Worm (Caenorhabditis elegans) whole organism, mixed stage, embryonic: Measurements from ENCODE around the gene attf-4.

Experiments
- M03D4.4 ChIP-seq: sonication (generic microtip); optimal IDR thresholded peaks from 2 replicates; lab custom pipeline; 2017; ENCODE audit warnings: mild to moderate bottlenecking, missing genetic modification characterization, missing compliant biosample characterization
- blmp-1 ChIP-seq: fragments of 150-350 bp; optimal IDR thresholded peaks from 2 replicates; lab custom pipeline; 2014; ENCODE audit warnings: missing biosample characterization, missing genetic modification characterization
- ceh-39 ChIP-seq: fragments of 150-350 bp; optimal IDR thresholded peaks from 2 replicates; lab custom pipeline; 2014; ENCODE audit warnings: missing biosample characterization, missing genetic modification characterization
- ceh-43 ChIP-seq: fragments of 200-800 bp; sonication (Bioruptor generic); optimal IDR thresholded peaks from 2 replicates; lab custom pipeline; 2018; ENCODE audit warnings: mild to moderate bottlenecking, missing genetic modification characterization, moderate library complexity, missing compliant biosample characterization
- ceh-83 ChIP-seq: fragments of 200-800 bp; sonication (Bioruptor generic); optimal IDR thresholded peaks from 2 replicates; lab custom pipeline; 2018; ENCODE audit warnings: mild to moderate bottlenecking, missing genetic modification characterization, missing compliant biosample characterization
- ces-1 ChIP-seq: fragments of 150-350 bp; optimal IDR thresholded peaks from 2 replicates; lab custom pipeline; 2014; ENCODE audit warnings: missing biosample characterization, missing genetic modification reagents, missing genetic modification characterization
- cnd-1 ChIP-seq: fragments of 200-800 bp; sonication (Bioruptor generic); optimal IDR thresholded peaks from 2 replicates; lab custom pipeline; 2018; ENCODE audit warnings: mild to moderate bottlenecking, missing genetic modification characterization, missing compliant biosample characterization
- elt-1 ChIP-seq: sonication (generic microtip); optimal IDR thresholded peaks from 2 replicates; lab custom pipeline; 2017; ENCODE audit warnings: missing genetic modification characterization, mild to moderate bottlenecking, missing compliant biosample characterization, antibody characterized with exemption, moderate library complexity, borderline replicate concordance; ENCODE audit not compliant: insufficient read depth
- elt-3 ChIP-seq: fragments of 150-350 bp; optimal IDR thresholded peaks from 2 replicates; lab custom pipeline; 2014; ENCODE audit warnings: missing biosample characterization, missing genetic modification characterization
- flh-1 ChIP-seq: fragments of 200-800 bp; sonication (Bioruptor generic); optimal IDR thresholded peaks from 2 replicates; lab custom pipeline; 2018; ENCODE audit warnings: mild to moderate bottlenecking, missing genetic modification characterization, moderate library complexity, missing compliant biosample characterization
- hlh-1 ChIP-seq: fragments of 150-350 bp; optimal IDR thresholded peaks from 2 replicates; lab custom pipeline; 2014; ENCODE audit warnings: missing biosample characterization, missing genetic modification reagents, missing genetic modification characterization
- lin-13 ChIP-seq: fragments of 150-350 bp; optimal IDR thresholded peaks from 2 replicates; lab custom pipeline; 2014; ENCODE audit warnings: missing biosample characterization, missing genetic modification characterization
- lin-32 ChIP-seq: fragments of 200-800 bp; sonication (Bioruptor generic); optimal IDR thresholded peaks from 2 replicates; lab custom pipeline; 2018; ENCODE audit warnings: mild to moderate bottlenecking, missing genetic modification characterization, missing compliant biosample characterization
- lsy-2 ChIP-seq: fragments of 150-350 bp; optimal IDR thresholded peaks from 2 replicates; lab custom pipeline; 2014; ENCODE audit warnings: missing biosample characterization, missing genetic modification characterization
- mab-5 ChIP-seq: fragments of 150-350 bp; optimal IDR thresholded peaks from 2 replicates; lab custom pipeline; 2014; ENCODE audit warnings: missing biosample characterization, missing genetic modification characterization
- mep-1 ChIP-seq: fragments of 150-350 bp; optimal IDR thresholded peaks from 2 replicates; lab custom pipeline; 2017; ENCODE audit warnings: missing biosample characterization, missing genetic modification reagents, missing genetic modification characterization, inconsistent platforms
- mls-2 ChIP-seq: sonication (generic microtip); optimal IDR thresholded peaks from 2 replicates; lab custom pipeline; 2016; ENCODE audit warnings: mild to moderate bottlenecking, missing genetic modification characterization, moderate library complexity, missing compliant biosample characterization
- nhr-12 ChIP-seq: fragments of 150-350 bp; optimal IDR thresholded peaks from 2 replicates; lab custom pipeline; 2014; ENCODE audit warnings: missing biosample characterization, missing genetic modification characterization
- nhr-2 ChIP-seq: fragments of 150-350 bp; optimal IDR thresholded peaks from 2 replicates; lab custom pipeline; 2014; ENCODE audit warnings: missing biosample characterization, missing genetic modification characterization
- nhr-237 ChIP-seq: fragments of 150-350 bp; optimal IDR thresholded peaks from 2 replicates; lab custom pipeline; 2014; ENCODE audit warnings: missing biosample characterization, missing genetic modification characterization
- nhr-28 ChIP-seq: fragments of 150-350 bp; optimal IDR thresholded peaks from 2 replicates; lab custom pipeline; 2014; ENCODE audit warnings: missing biosample characterization, missing genetic modification characterization
- nhr-76 ChIP-seq: sonication (generic microtip); optimal IDR thresholded peaks from 2 replicates; lab custom pipeline; 2017; ENCODE audit warnings: missing biosample characterization, missing genetic modification characterization
- pha-4 ChIP-seq: fragments of 150-350 bp; optimal IDR thresholded peaks from 2 replicates; lab custom pipeline; 2018; ENCODE audit warnings: missing biosample characterization, missing genetic modification reagents, missing genetic modification characterization
- sem-2 ChIP-seq: fragments of 200-800 bp; sonication (Bioruptor generic); optimal IDR thresholded peaks from 2 replicates; lab custom pipeline; 2018; ENCODE audit warnings: mild to moderate bottlenecking, missing genetic modification characterization, missing compliant biosample characterization
- snpc-4 ChIP-seq: fragments of 150-350 bp; optimal IDR thresholded peaks from 2 replicates; lab custom pipeline; 2014; ENCODE audit warnings: missing biosample characterization, missing genetic modification characterization
- sptf-1 ChIP-seq: sonication (generic microtip); optimal IDR thresholded peaks from 2 replicates; lab custom pipeline; 2017; ENCODE audit warnings: mild to moderate bottlenecking, missing genetic modification characterization, moderate library complexity, missing compliant biosample characterization
- tbx-8 ChIP-seq: fragments of 200-800 bp; sonication (Bioruptor generic); optimal IDR thresholded peaks from 2 replicates; lab custom pipeline; 2018; ENCODE audit warnings: mild to moderate bottlenecking, missing genetic modification characterization, moderate library complexity, missing compliant biosample characterization
- unc-120 ChIP-seq: sonication (generic microtip); optimal IDR thresholded peaks from 2 replicates; lab custom pipeline; 2017; ENCODE audit warnings: missing genetic modification characterization, missing compliant biosample characterization; ENCODE audit not compliant: poor library complexity, severe bottlenecking
- unc-39 ChIP-seq: fragments of 150-350 bp; optimal IDR thresholded peaks from 2 replicates; lab custom pipeline; 2014; ENCODE audit warnings: missing biosample characterization, missing genetic modification characterization
- unc-62 ChIP-seq: fragments of 150-350 bp; optimal IDR thresholded peaks from 2 replicates; lab custom pipeline; 2014; ENCODE audit warnings: missing biosample characterization, missing genetic modification reagents, missing genetic modification characterization
- ztf-11 ChIP-seq: fragments of 150-350 bp; optimal IDR thresholded peaks from 2 replicates; lab custom pipeline; 2014; ENCODE audit warnings: missing biosample characterization, missing genetic modification characterization

Gene attf-4

DNA sequence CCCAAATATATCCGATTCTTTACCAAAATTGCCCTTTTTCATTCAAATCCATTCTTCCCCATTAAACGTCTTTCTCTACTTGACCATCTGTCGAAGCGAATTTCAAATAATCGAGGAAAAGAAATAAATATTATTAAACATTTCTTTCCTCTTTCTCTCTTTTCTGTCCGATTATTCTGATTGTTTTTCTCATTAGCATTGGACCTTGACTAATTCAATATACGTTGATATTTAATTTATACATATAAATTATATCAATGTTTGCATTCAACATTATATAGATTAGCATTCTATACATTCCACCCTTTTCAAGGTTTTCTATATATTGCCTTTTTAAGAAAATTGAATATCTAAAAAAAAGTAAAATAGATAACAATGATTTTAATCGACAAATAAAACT lies 7.4 kb upstream of the attf-4 start:
- TF ChIP-seq ces-1 (GFP tag; lab: Kevin White, UChicago) (peak; percentile 89), ztf-11 (tag; lab: Kevin White, UChicago) (no peak)

DNA sequence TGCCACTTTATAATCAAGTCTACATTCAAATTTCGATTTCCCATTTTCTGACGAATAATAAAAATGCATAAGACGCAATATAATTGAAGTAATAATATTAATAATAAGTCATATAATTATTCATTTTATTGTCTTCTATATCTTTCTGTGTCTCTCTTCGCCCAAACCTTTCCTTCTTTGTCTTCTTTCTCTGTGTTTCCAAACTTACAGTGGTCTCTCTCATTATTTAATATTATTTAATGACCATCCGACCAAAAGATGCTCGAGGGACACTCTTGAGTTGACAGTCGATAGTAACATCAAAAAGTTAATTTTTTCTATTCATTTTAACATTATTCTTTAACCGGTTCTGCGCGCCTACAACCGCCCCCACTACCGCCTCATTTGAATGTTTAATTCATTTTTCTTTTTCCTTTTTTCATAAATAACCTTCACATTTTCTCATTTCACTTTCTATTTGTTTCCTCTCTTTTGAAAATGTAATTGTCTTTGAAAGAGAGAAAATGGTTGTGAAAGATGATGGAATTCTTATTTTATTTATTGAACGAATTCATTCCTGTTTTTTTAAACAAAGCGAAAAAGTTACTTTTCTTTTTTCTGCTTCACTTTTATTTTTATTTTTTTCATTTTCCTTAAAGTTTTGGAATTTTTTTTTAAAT lies 6.6 kb upstream of the attf-4 start:
- no peak for TF ChIP-seq elt-1 (tag; lab: Kevin White, UChicago)
- TF ChIP-seq lin-13 (tag; lab: Kevin White, UChicago), result no peak
- TF ChIP-seq nhr-12, result no peak
- no peak for TF ChIP-seq snpc-4 (tag; lab: Kevin White, UChicago)
- no peak for TF ChIP-seq pha-4 (tag; lab: Kevin White, UChicago)
- no peak for TF ChIP-seq sem-2 (GFP tag; lab: Kevin White, UChicago)
- no peak for TF ChIP-seq unc-120 (tag; lab: Kevin White, UChicago)
- TF ChIP-seq flh-1, result no peak
- TF ChIP-seq nhr-237, result peak; percentile 4
- TF ChIP-seq nhr-76, result no peak
- no peak for TF ChIP-seq elt-3 (tag; lab: Kevin White, UChicago)
- no peak for TF ChIP-seq hlh-1
- peak; percentile 91 for TF ChIP-seq ces-1 (GFP tag; lab: Kevin White, UChicago)
- peak; percentile 1 for TF ChIP-seq blmp-1
- TF ChIP-seq, all 35 proteins: peak for 3

DNA sequence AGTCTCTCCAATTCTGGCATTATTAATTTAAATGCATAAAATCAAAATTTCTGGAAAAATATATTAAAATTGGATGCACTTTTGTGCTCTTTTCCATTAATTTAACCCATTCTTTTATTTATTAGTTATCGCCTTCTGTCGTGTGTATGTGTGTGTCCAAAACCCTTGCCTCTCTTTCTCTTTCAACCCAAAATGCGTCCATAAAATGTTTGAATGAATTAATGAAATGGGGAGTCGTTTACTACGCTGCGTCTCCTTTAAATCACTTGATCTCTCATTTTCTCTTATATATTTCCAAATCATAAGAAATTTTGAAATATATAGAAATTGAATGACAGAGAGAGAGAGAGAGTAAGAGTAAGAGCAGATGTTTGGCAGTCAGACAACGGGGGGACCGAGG lies 2.4 kb upstream of the attf-4 start:
- no peak for TF ChIP-seq nhr-237
- TF ChIP-seq mab-5 (tag; lab: Kevin White, UChicago), result peak; percentile 11
- TF ChIP-seq nhr-12, result no peak
- TF ChIP-seq ces-1 (GFP tag; lab: Kevin White, UChicago), result peak; percentile 91
- TF ChIP-seq, all 35 proteins: peak for 2

DNA sequence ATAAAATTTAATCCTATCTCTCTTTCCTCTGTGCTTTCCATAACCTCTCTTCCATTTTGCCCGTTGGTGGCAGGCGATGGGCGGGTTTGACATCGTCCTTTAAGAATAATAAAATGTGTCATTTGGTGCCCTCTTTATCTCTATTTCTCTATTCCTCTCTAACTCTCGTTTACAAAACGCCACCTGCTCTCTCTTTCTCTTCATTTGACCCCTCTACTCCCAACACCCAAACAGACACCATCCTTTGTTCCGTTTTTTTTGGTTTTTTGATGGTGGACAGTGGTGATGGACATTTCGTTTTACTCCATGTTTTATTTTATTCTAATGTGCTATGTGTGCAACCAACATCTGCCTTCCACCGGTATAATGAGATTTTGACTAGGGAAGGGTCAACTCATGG lies 1.4 kb upstream of the attf-4 start:
- no peak for TF ChIP-seq mab-5 (tag; lab: Kevin White, UChicago)
- TF ChIP-seq lin-32 (GFP tag; lab: Kevin White, UChicago), result peak; percentile 41
- TF ChIP-seq ces-1 (GFP tag; lab: Kevin White, UChicago), result peak; percentile 31
- peak; percentile 41 for TF ChIP-seq M03D4.4 (tag; lab: Kevin White, UChicago)
- TF ChIP-seq nhr-2 (tag; lab: Kevin White, UChicago), result peak; percentile 33
- peak; percentile 68 for TF ChIP-seq unc-62 (GFP tag; lab: Kevin White, UChicago)
- no peak for TF ChIP-seq lsy-2 (tag; lab: Kevin White, UChicago)
- peak; percentile 94 for TF ChIP-seq hlh-1
- TF ChIP-seq cnd-1 (tag; lab: Kevin White, UChicago), result peak; percentile 44
- TF ChIP-seq, all 35 proteins: peak for 7

DNA sequence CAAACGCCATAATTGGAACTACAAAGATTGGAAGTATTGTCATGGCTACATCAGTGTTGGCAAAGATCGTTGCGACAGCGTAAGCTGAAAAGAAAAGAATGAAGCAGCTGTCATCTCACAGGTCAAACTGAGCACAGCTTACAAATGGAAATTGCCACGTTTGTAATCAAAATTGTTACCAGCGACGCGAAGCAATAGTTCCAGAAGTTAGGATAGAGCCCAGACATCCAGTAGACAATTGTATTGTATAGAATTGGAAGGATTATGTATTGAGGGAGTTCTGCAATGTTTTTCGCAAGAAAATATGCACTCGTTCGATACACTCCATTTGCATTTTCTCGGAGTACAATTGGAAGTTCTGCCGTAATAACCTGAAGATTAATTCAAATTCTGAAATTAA lies 4.9 kb downstream of the attf-4 start:
- TF ChIP-seq nhr-237 (no peak), snpc-4 (tag; lab: Kevin White, UChicago) (no peak), nhr-28 (tag; lab: Kevin White, UChicago) (no peak), tbx-8 (GFP tag; lab: Kevin White, UChicago) (no peak), elt-3 (tag; lab: Kevin White, UChicago) (no peak), ceh-83 (GFP tag; lab: Kevin White, UChicago) (no peak), sptf-1 (no peak), ceh-39 (tag; lab: Kevin White, UChicago) (no peak), mep-1 (tag; lab: Kevin White, UChicago) (no peak), ces-1 (GFP tag; lab: Kevin White, UChicago) (no peak), unc-120 (tag; lab: Kevin White, UChicago) (no peak), mls-2 (tag; lab: Kevin White, UChicago) (no peak), ceh-43 (no peak), unc-39 (tag; lab: Kevin White, UChicago) (no peak), cnd-1 (tag; lab: Kevin White, UChicago) (no peak), lsy-2 (tag; lab: Kevin White, UChicago) (no peak)
